Fruit fly (Drosophila melanogaster) whole organism, embryonic: ENCODE data around the gene Ifrd1.

Experiments used
- Asciz ChIP-seq: fragments of 200-800 bp; sonication (Bioruptor generic); optimal IDR thresholded peaks from 2 replicates; lab custom pipeline; 2017; ENCODE audit warnings: missing biosample characterization, mild to moderate bottlenecking, missing genetic modification characterization, missing genetic modification reagents
- BEAF-32 ChIP-seq: fragments of 200-800 bp; sonication (Bioruptor generic); optimal IDR thresholded peaks from 3 replicates; lab custom pipeline; 2017; ENCODE audit warnings: missing biosample characterization, missing genetic modification characterization, mild to moderate bottlenecking, moderate library complexity, missing genetic modification reagents
- Bgb ChIP-seq: fragments of 200-800 bp; sonication (Bioruptor generic); IDR thresholded peaks from 2 replicates; pipeline ENCODE4 v1.3.6; 2022; ENCODE audit warnings: missing biosample characterization, missing genetic modification characterization; ENCODE audit not compliant: partially characterized antibody
- CG13123 ChIP-seq: fragments of 200-800 bp; sonication (Bioruptor generic); optimal IDR thresholded peaks from 2 replicates; lab custom pipeline; 2016; ENCODE audit warnings: missing biosample characterization, missing genetic modification characterization
- CG13296 ChIP-seq: fragments of 200-800 bp; sonication (Bioruptor generic); optimal IDR thresholded peaks from 3 replicates; lab custom pipeline; 2018; ENCODE audit warnings: missing biosample characterization, mild to moderate bottlenecking, missing genetic modification characterization
- CG13894 ChIP-seq: fragments of 200-800 bp; sonication (Bioruptor generic); optimal IDR thresholded peaks from 3 replicates; lab custom pipeline; 2018; ENCODE audit warnings: missing biosample characterization, mild to moderate bottlenecking, missing genetic modification characterization, moderate library complexity
- CG15011 ChIP-seq: fragments of 200-800 bp; sonication (Bioruptor generic); optimal IDR thresholded peaks from 3 replicates; lab custom pipeline; 2018; ENCODE audit warnings: missing biosample characterization, mild to moderate bottlenecking, missing genetic modification characterization
- CG16815 ChIP-seq: fragments of 200-800 bp; sonication (Bioruptor generic); optimal IDR thresholded peaks from 3 replicates; lab custom pipeline; 2017; ENCODE audit warnings: missing biosample characterization, mild to moderate bottlenecking, missing genetic modification characterization
- CG17385 ChIP-seq: fragments of 200-800 bp; sonication (Bioruptor generic); optimal IDR thresholded peaks from 3 replicates; lab custom pipeline; 2018; ENCODE audit warnings: missing biosample characterization, mild to moderate bottlenecking, missing genetic modification characterization
- CG17912 ChIP-seq: fragments of 200-800 bp; sonication (Bioruptor generic); optimal IDR thresholded peaks from 2 replicates; lab custom pipeline; 2018; ENCODE audit warnings: missing biosample characterization, mild to moderate bottlenecking, missing genetic modification characterization
- CG18011 ChIP-seq: fragments of 200-800 bp; sonication (Bioruptor generic); optimal IDR thresholded peaks from 2 replicates; lab custom pipeline; 2017; ENCODE audit warnings: missing biosample characterization, missing genetic modification characterization, mild to moderate bottlenecking, moderate library complexity, missing genotype
- CG32532 ChIP-seq: fragments of 200-800 bp; sonication (Bioruptor generic); IDR thresholded peaks from 2 replicates; pipeline ENCODE4 v1.3.6; 2022; ENCODE audit warnings: missing biosample characterization, missing genetic modification characterization
- CG4404 ChIP-seq: fragments of 200-800 bp; sonication (Bioruptor generic); IDR thresholded peaks from 2 replicates; pipeline ENCODE4 v1.3.6; 2022; ENCODE audit warnings: missing biosample characterization, missing genetic modification characterization
- CG6689 ChIP-seq: fragments of 200-800 bp; sonication (Bioruptor generic); IDR thresholded peaks from 2 replicates; pipeline ENCODE4 v1.3.6; 2022; ENCODE audit warnings: missing biosample characterization, missing genetic modification characterization
- CG7745 ChIP-seq: fragments of 200-800 bp; sonication (Bioruptor generic); optimal IDR thresholded peaks from 2 replicates; lab custom pipeline; 2018; ENCODE audit warnings: missing biosample characterization, mild to moderate bottlenecking, missing genetic modification characterization, moderate library complexity
- CG8089 ChIP-seq: fragments of 200-800 bp; sonication (Bioruptor generic); optimal IDR thresholded peaks from 3 replicates; lab custom pipeline; 2016; ENCODE audit warnings: missing biosample characterization, missing genetic modification characterization
- CG8281 ChIP-seq: fragments of 200-800 bp; sonication (Bioruptor generic); optimal IDR thresholded peaks from 2 replicates; lab custom pipeline; 2018; ENCODE audit warnings: missing biosample characterization, mild to moderate bottlenecking, missing genetic modification characterization, moderate library complexity
- D19B ChIP-seq: fragments of 200-800 bp; sonication (Bioruptor generic); optimal IDR thresholded peaks from 2 replicates; lab custom pipeline; 2017; ENCODE audit warnings: missing biosample characterization, mild to moderate bottlenecking, missing genetic modification characterization
- Deaf1 ChIP-seq: fragments of 200-800 bp; optimal IDR thresholded peaks from 3 replicates; lab custom pipeline; 2019; ENCODE audit warnings: missing biosample characterization, mild to moderate bottlenecking, missing genetic modification characterization, moderate library complexity
- Dll ChIP-seq: fragments of 200-800 bp; sonication (Bioruptor generic); IDR thresholded peaks from 4 replicates; pipeline ENCODE4 v1.3.6; 2022; ENCODE audit warnings: missing biosample characterization, missing genetic modification characterization; ENCODE audit not compliant: partially characterized antibody
- Ets65A ChIP-seq: fragments of 200-800 bp; sonication (Bioruptor generic); peaks from one replicate; lab custom pipeline; 2016; ENCODE audit warnings: missing biosample characterization, missing genetic modification characterization
- HLH3B ChIP-seq: fragments of 200-800 bp; sonication (Bioruptor generic); IDR thresholded peaks from 2 replicates; pipeline ENCODE4 v1.3.6; 2022; ENCODE audit warnings: missing biosample characterization, missing genetic modification characterization
- Max ChIP-seq: fragments of 200-800 bp; sonication (Bioruptor generic); optimal IDR thresholded peaks from 2 replicates; lab custom pipeline; 2016; ENCODE audit warnings: missing biosample characterization, mild to moderate bottlenecking, missing genetic modification characterization
- PHDP ChIP-seq: fragments of 200-800 bp; sonication (Bioruptor generic); optimal IDR thresholded peaks from 3 replicates; lab custom pipeline; 2018; ENCODE audit warnings: missing biosample characterization, mild to moderate bottlenecking, missing genetic modification characterization, moderate library complexity
- Side ChIP-seq: fragments of 200-800 bp; sonication (Bioruptor generic); optimal IDR thresholded peaks from 2 replicates; lab custom pipeline; 2016; ENCODE audit warnings: missing biosample characterization, missing genetic modification characterization
- Ssrp ChIP-seq: fragments of 200-800 bp; sonication (Bioruptor generic); optimal IDR thresholded peaks from 2 replicates; lab custom pipeline; 2018; ENCODE audit warnings: missing biosample characterization, mild to moderate bottlenecking, missing genetic modification characterization, moderate library complexity
- Trl ChIP-seq, 3 experiments: fragments of >200 bp in 2 of 3; fragments of 200-800 bp in 1 of 3; sonication (Bioruptor generic) in 1 of 3; optimal IDR thresholded peaks; 2 replicates in 1 of 3; 3 replicates in 2 of 3; lab custom pipeline; 2016 to 2017; ENCODE audit warnings: missing biosample characterization in 1 of 3, missing genetic modification characterization in 1 of 3
- Xbp1 ChIP-seq: fragments of 200-800 bp; sonication (Bioruptor generic); optimal IDR thresholded peaks from 3 replicates; lab custom pipeline; 2016; ENCODE audit warnings: missing biosample characterization, mild to moderate bottlenecking, missing genetic modification characterization
- ash1 ChIP-seq: fragments of 200-800 bp; sonication (Bioruptor generic); optimal IDR thresholded peaks from 2 replicates; lab custom pipeline; 2018; ENCODE audit warnings: missing biosample characterization, mild to moderate bottlenecking, missing genetic modification characterization
- bbx ChIP-seq: fragments of 200-800 bp; sonication (Bioruptor generic); IDR thresholded peaks from 2 replicates; pipeline ENCODE4 v1.3.6; 2022; ENCODE audit warnings: missing biosample characterization, missing genetic modification characterization; ENCODE audit not compliant: partially characterized antibody
- br ChIP-seq: fragments of >200 bp; optimal IDR thresholded peaks from 2 replicates; lab custom pipeline; 2017
- chinmo ChIP-seq: fragments of 200-800 bp; sonication (Bioruptor generic); IDR thresholded peaks from 4 replicates; pipeline ENCODE4 v1.3.6; 2022; ENCODE audit warnings: missing biosample characterization, missing genetic modification characterization; ENCODE audit not compliant: partially characterized antibody
- corto ChIP-seq: fragments of 200-800 bp; sonication (Bioruptor generic); optimal IDR thresholded peaks from 2 replicates; lab custom pipeline; 2016; ENCODE audit warnings: missing biosample characterization, mild to moderate bottlenecking, missing genetic modification characterization, moderate library complexity
- da ChIP-seq: fragments of 200-800 bp; sonication (Bioruptor generic); optimal IDR thresholded peaks from 2 replicates; lab custom pipeline; 2016; ENCODE audit warnings: missing biosample characterization, missing genetic modification characterization
- danr ChIP-seq: fragments of 200-800 bp; sonication (Bioruptor generic); IDR thresholded peaks from 2 replicates; pipeline ENCODE4 v1.3.6; 2022; ENCODE audit warnings: missing biosample characterization, missing genetic modification characterization
- esg ChIP-seq: fragments of 200-800 bp; sonication (Bioruptor generic); conservative IDR thresholded peaks from 2 replicates; pipeline ENCODE4 v1.3.6; 2022; ENCODE audit warnings: missing biosample characterization, missing genetic modification characterization
- exex ChIP-seq: fragments of 200-800 bp; sonication (Bioruptor generic); optimal IDR thresholded peaks from 4 replicates; lab custom pipeline; 2018; ENCODE audit warnings: missing biosample characterization, mild to moderate bottlenecking, missing genetic modification characterization, moderate library complexity
- fru ChIP-seq: fragments of >200 bp; optimal IDR thresholded peaks from 2 replicates; lab custom pipeline; 2017
- gcm ChIP-seq: fragments of 200-800 bp; sonication (Bioruptor generic); optimal IDR thresholded peaks from 2 replicates; lab custom pipeline; 2019; ENCODE audit warnings: missing biosample characterization, mild to moderate bottlenecking, missing genetic modification characterization, moderate library complexity
- hkb ChIP-seq, 2 experiments: fragments of 200-800 bp in 1 of 2; fragments of >200 bp in 1 of 2; sonication (Bioruptor generic) in 1 of 2; IDR thresholded peaks in 1 of 2; optimal IDR thresholded peaks in 1 of 2; 2 replicates each; pipeline versions ENCODE4 v1.3.6 to Lab custom; 2017 to 2022; ENCODE audit warnings: missing biosample characterization in 1 of 2, missing genetic modification characterization in 1 of 2
- jumu ChIP-seq: fragments of 200-800 bp; sonication (Bioruptor generic); optimal IDR thresholded peaks from 3 replicates; lab custom pipeline; 2016; ENCODE audit warnings: missing biosample characterization, missing genetic modification characterization
- lilli ChIP-seq: fragments of 200-800 bp; sonication (Bioruptor generic); optimal IDR thresholded peaks from 3 replicates; lab custom pipeline; 2016; ENCODE audit warnings: missing biosample characterization, missing genetic modification characterization
- mirr ChIP-seq: fragments of 200-800 bp; sonication (Bioruptor generic); optimal IDR thresholded peaks from 3 replicates; lab custom pipeline; 2018; ENCODE audit warnings: missing biosample characterization, mild to moderate bottlenecking, missing genetic modification characterization
- row ChIP-seq: fragments of 200-800 bp; sonication (Bioruptor generic); IDR thresholded peaks from 3 replicates; pipeline ENCODE4 v1.3.6; 2022; ENCODE audit warnings: missing biosample characterization, missing genetic modification characterization
- slbo ChIP-seq: fragments of 200-800 bp; sonication (Bioruptor generic); IDR thresholded peaks from 2 replicates; pipeline ENCODE4 v1.3.6; 2022; ENCODE audit warnings: missing biosample characterization, missing genetic modification characterization
- sr ChIP-seq: fragments of 200-800 bp; sonication (Bioruptor generic); IDR thresholded peaks from 3 replicates; pipeline ENCODE4 v1.3.6; 2022; ENCODE audit warnings: missing biosample characterization, missing genetic modification characterization
- tio ChIP-seq: fragments of 200-800 bp; sonication (Bioruptor generic); optimal IDR thresholded peaks from 2 replicates; lab custom pipeline; 2017; ENCODE audit warnings: missing biosample characterization, missing genetic modification characterization, inconsistent platforms
- trem ChIP-seq: fragments of 200-800 bp; optimal IDR thresholded peaks from 3 replicates; lab custom pipeline; 2019; ENCODE audit warnings: missing biosample characterization, mild to moderate bottlenecking, missing genetic modification characterization, moderate library complexity
- zf30C ChIP-seq: fragments of 200-800 bp; sonication (Bioruptor generic); optimal IDR thresholded peaks from 3 replicates; lab custom pipeline; 2018; ENCODE audit warnings: missing biosample characterization, mild to moderate bottlenecking, missing genetic modification characterization

Gene Ifrd1

dm6 chr2L:2861140-2861884, 13.0 kb downstream of the Ifrd1 start (continued):
- TF ChIP-seq fru (lab: Kevin White, UChicago) (no peak), esg (GFP tag; lab: Robert Waterston, UW) (no peak), Deaf1 (tag; lab: Kevin White, UChicago) (no peak), PHDP (tag; lab: Kevin White, UChicago) (peak; percentile 5), br (lab: Kevin White, UChicago) (no peak), row (GFP tag; lab: Robert Waterston, UW) (no peak), Side (GFP tag; lab: Kevin White, UChicago) (no peak), D19B (GFP tag; lab: Kevin White, UChicago) (no peak), gcm (GFP tag; lab: Kevin White, UChicago) (peak; percentile 29), Bgb (no peak), CG6689 (no peak), corto (GFP tag; lab: Kevin White, UChicago) (no peak), CG18011 (GFP tag; lab: Kevin White, UChicago) (no peak), CG7745 (tag; lab: Kevin White, UChicago) (peak; percentile 46), CG8089 (GFP tag; lab: Kevin White, UChicago) (no peak), da (GFP tag; lab: Kevin White, UChicago) (no peak), slbo (GFP tag; lab: Robert Waterston, UW) (no peak), exex (no peak), chinmo (peak; percentile 91; the same call in 3 of the 4 replicates), CG17912 (GFP tag; lab: Kevin White, UChicago) (no peak), Trl (optimal IDR thresholded peaks at IDR 0.05; lab: Kevin White, UChicago) (peak; percentile 32 to 36), Trl (GFP tag; optimal IDR thresholded peaks at IDR 0.05; lab: Kevin White, UChicago) (no peak), sr (GFP tag; lab: Robert Waterston, UW) (no peak), BEAF-32 (GFP tag; lab: Kevin White, UChicago) (no peak), danr (GFP tag; lab: Robert Waterston, UW) (no peak), Ssrp (tag; lab: Kevin White, UChicago) (no peak), CG15011 (GFP tag; lab: Kevin White, UChicago) (no peak), CG13296 (GFP tag; lab: Kevin White, UChicago) (peak; percentile 35), CG4404 (GFP tag; lab: Robert Waterston, UW) (no peak), CG13894 (tag; lab: Kevin White, UChicago) (peak; percentile 99), lilli (no peak), CG16815 (GFP tag; lab: Kevin White, UChicago) (no peak), bbx (GFP tag; lab: Robert Waterston, UW) (0 out of 2 replicates have a peak, but pooled peaks have one; percentile 34), Xbp1 (GFP tag; lab: Kevin White, UChicago) (no peak), Dll (GFP tag; lab: Robert Waterston, UW) (peak; percentile 36; the same call in 1 of the 4 replicates), CG17385 (GFP tag; lab: Kevin White, UChicago) (peak; percentile 7), zf30C (GFP tag; lab: Kevin White, UChicago) (no peak), tio (GFP tag; lab: Kevin White, UChicago) (no peak), jumu (GFP tag; lab: Kevin White, UChicago) (no peak), CG32532 (GFP tag; lab: Robert Waterston, UW) (no peak), trem (tag; lab: Kevin White, UChicago) (no peak), ash1 (no peak), hkb (optimal IDR thresholded peaks at IDR 0.05; lab: Kevin White, UChicago) (no peak), hkb (GFP tag; IDR thresholded peaks at IDR 0.05; lab: Robert Waterston, UW) (peak; percentile 16; the same call in 1 of the 2 replicates), Ets65A (no peak), CG8281 (tag; lab: Kevin White, UChicago) (no peak), Max (GFP tag; lab: Kevin White, UChicago) (no peak), mirr (GFP tag; lab: Kevin White, UChicago) (peak; percentile 52), HLH3B (GFP tag; lab: Robert Waterston, UW) (no peak), CG13123 (GFP tag; lab: Kevin White, UChicago) (no peak), Asciz (GFP tag; lab: Kevin White, UChicago) (no peak)
